Worm (Caenorhabditis elegans): ENCODE measurements around the gene fbxb-18.

ce11 chrII:1657202-1657601 lies 31.5 kb downstream of the fbxb-18 start, which contains the start of gene ZC204.12:
- TF ChIP-seq him-1 (tag; optimal IDR thresholded peaks at IDR 0.05) (no peak), W03F9.2 (tag; optimal IDR thresholded peaks at IDR 0.05) (no peak)

Data from whole organism, L4/young adult.